Worm (Caenorhabditis elegans) whole organism, L4 larva: Measurements from ENCODE around the gene W08E12.5.
A peak's percentile ranks its signal among the peaks of the same experiment; 100 is the strongest.

Source experiments
- F37D6.2 ChIP-seq: sonication (generic microtip); optimal IDR thresholded peaks from 2 replicates; lab custom pipeline; 2016; ENCODE audit warnings: mild to moderate bottlenecking, missing genetic modification characterization, missing compliant biosample characterization
- R02D3.7 ChIP-seq: fragments of 150-350 bp; sonication (generic microtip); optimal IDR thresholded peaks from 3 replicates; lab custom pipeline; 2014; ENCODE audit warnings: missing biosample characterization, missing genetic modification characterization
- Y48G9A.11 ChIP-seq: fragments of 200-800 bp; sonication (Bioruptor generic); IDR thresholded peaks from 2 replicates; pipeline ENCODE4 v1.3.6; 2022; ENCODE audit warnings: missing genetic modification reagents, missing genetic modification characterization, missing compliant biosample characterization
- Y75B8A.6 ChIP-seq: fragments of 200-800 bp; sonication (Bioruptor generic); IDR thresholded peaks from 2 replicates; pipeline ENCODE4 v1.3.6; 2022; ENCODE audit warnings: missing genetic modification reagents, missing genetic modification characterization, missing compliant biosample characterization
- aly-2 ChIP-seq: sonication (generic microtip); optimal IDR thresholded peaks from 2 replicates; lab custom pipeline; 2018; ENCODE audit warnings: missing biosample characterization, missing genetic modification characterization
- arid-1 ChIP-seq: fragments of 200-800 bp; sonication (Bioruptor generic); conservative IDR thresholded peaks from 2 replicates; pipeline ENCODE4 v1.3.6; 2022; ENCODE audit warnings: missing genetic modification reagents, missing genetic modification characterization, missing compliant biosample characterization
- ceh-82 ChIP-seq: sonication (generic microtip); optimal IDR thresholded peaks from 2 replicates; lab custom pipeline; 2017; ENCODE audit warnings: missing biosample characterization, missing genetic modification characterization
- daf-12 ChIP-seq: fragments of 150-350 bp; optimal IDR thresholded peaks from 2 replicates; lab custom pipeline; 2014; ENCODE audit warnings: missing biosample characterization, missing genetic modification reagents, missing genetic modification characterization
- daf-16 ChIP-seq, 3 experiments: sonication (generic microtip); optimal IDR thresholded peaks; 2 replicates each; lab custom pipeline; 2016 to 2017; ENCODE audit warnings: missing genetic modification characterization in 3 of 3, missing genetic modification reagents in 3 of 3, mild to moderate bottlenecking in 2 of 3, missing compliant biosample characterization in 2 of 3, missing biosample characterization in 1 of 3, moderate library complexity in 1 of 3
- dmd-6 ChIP-seq: fragments of 200-800 bp; sonication (Bioruptor generic); IDR thresholded peaks from 2 replicates; pipeline ENCODE4 v1.3.6; 2022; ENCODE audit warnings: missing genetic modification reagents, missing genetic modification characterization, missing compliant biosample characterization
- dmd-8 ChIP-seq: fragments of 200-800 bp; sonication (Bioruptor generic); IDR thresholded peaks from 2 replicates; pipeline ENCODE4 v1.3.6; 2022; ENCODE audit warnings: missing genetic modification characterization, missing compliant biosample characterization
- dmd-9 ChIP-seq: fragments of 200-800 bp; sonication (Bioruptor generic); IDR thresholded peaks from 2 replicates; pipeline ENCODE4 v1.3.6; 2022; ENCODE audit warnings: missing genetic modification reagents, missing genetic modification characterization, missing compliant biosample characterization
- dpl-1 ChIP-seq: fragments of 150-350 bp; optimal IDR thresholded peaks from 2 replicates; lab custom pipeline; 2014; ENCODE audit warnings: missing biosample characterization, missing genetic modification reagents, missing genetic modification characterization
- dve-1 ChIP-seq: sonication (generic microtip); optimal IDR thresholded peaks from 2 replicates; lab custom pipeline; 2017; ENCODE audit warnings: antibody characterized with exemption, mild to moderate bottlenecking, missing genetic modification characterization, missing compliant biosample characterization; ENCODE audit not compliant: insufficient read depth
- hif-1 ChIP-seq, 2 experiments: sonication (generic microtip); optimal IDR thresholded peaks; 2 replicates each; lab custom pipeline; 2016 to 2017; ENCODE audit warnings: missing compliant biosample characterization in 2 of 2, missing genetic modification characterization in 2 of 2, missing genetic modification reagents in 2 of 2, missing genotype in 2 of 2, mild to moderate bottlenecking in 1 of 2
- hlh-11 ChIP-seq: fragments of 200-800 bp; sonication (Bioruptor generic); optimal IDR thresholded peaks from 2 replicates; lab custom pipeline; 2018; ENCODE audit warnings: mild to moderate bottlenecking, missing genetic modification characterization, missing compliant biosample characterization
- hlh-30 ChIP-seq: sonication (generic microtip); optimal IDR thresholded peaks from 2 replicates; lab custom pipeline; 2017; ENCODE audit warnings: antibody characterized with exemption, mild to moderate bottlenecking, missing genetic modification characterization, missing compliant biosample characterization; ENCODE audit not compliant: insufficient read depth
- lim-7 ChIP-seq: fragments of 200-800 bp; sonication (Bioruptor generic); IDR thresholded peaks from 2 replicates; pipeline ENCODE4 v1.3.6; 2022; ENCODE audit warnings: missing genetic modification characterization, missing compliant biosample characterization
- lin-38 ChIP-seq: fragments of 200-800 bp; sonication (Bioruptor generic); IDR thresholded peaks from 2 replicates; pipeline ENCODE4 v1.3.6; 2022; ENCODE audit warnings: missing genetic modification reagents, missing genetic modification characterization, missing compliant biosample characterization
- lin-39 ChIP-seq: fragments of 150-350 bp; optimal IDR thresholded peaks from 2 replicates; lab custom pipeline; 2014; ENCODE audit warnings: missing biosample characterization, missing genetic modification reagents, missing genetic modification characterization
- lsy-2 ChIP-seq, 2 experiments: fragments of 150-350 bp in 1 of 2; sonication (generic microtip) in 1 of 2; optimal IDR thresholded peaks; 2 replicates each; lab custom pipeline; 2014 to 2017; ENCODE audit warnings: missing biosample characterization in 2 of 2, missing genetic modification characterization in 2 of 2
- madf-5 ChIP-seq, 2 experiments: fragments of 200-800 bp; sonication (Bioruptor generic); IDR thresholded peaks; 2 replicates each; pipeline ENCODE4 v1.3.6; 2022; ENCODE audit warnings: missing compliant biosample characterization in 2 of 2, missing genetic modification characterization in 2 of 2
- mdl-1 ChIP-seq, 2 experiments: fragments of 150-350 bp in 1 of 2; sonication (generic microtip) in 1 of 2; optimal IDR thresholded peaks; 2 replicates each; lab custom pipeline; 2014 to 2017; ENCODE audit warnings: missing biosample characterization in 2 of 2, missing genetic modification characterization in 2 of 2
- nhr-25 ChIP-seq: sonication (generic microtip); optimal IDR thresholded peaks from 2 replicates; lab custom pipeline; 2017; ENCODE audit warnings: missing genetic modification characterization, mild to moderate bottlenecking, missing compliant biosample characterization, antibody characterized with exemption, moderate library complexity, borderline replicate concordance; ENCODE audit not compliant: insufficient read depth
- nhr-28 ChIP-seq: fragments of 150-350 bp; optimal IDR thresholded peaks from 2 replicates; lab custom pipeline; 2014; ENCODE audit warnings: missing biosample characterization, missing genetic modification characterization
- nhr-48 ChIP-seq: sonication (generic microtip); optimal IDR thresholded peaks from 2 replicates; lab custom pipeline; 2016; ENCODE audit warnings: mild to moderate bottlenecking, missing genetic modification characterization, missing compliant biosample characterization
- nhr-6 ChIP-seq: fragments of 150-350 bp; optimal IDR thresholded peaks from 2 replicates; lab custom pipeline; 2014; ENCODE audit warnings: missing biosample characterization, missing genetic modification characterization
- nhr-77 ChIP-seq: fragments of 150-350 bp; optimal IDR thresholded peaks from 2 replicates; lab custom pipeline; 2014; ENCODE audit warnings: missing biosample characterization, missing genetic modification characterization
- php-3 ChIP-seq: fragments of 200-800 bp; sonication (Bioruptor generic); IDR thresholded peaks from 2 replicates; pipeline ENCODE4 v1.3.6; 2022; ENCODE audit warnings: missing genetic modification reagents, missing genetic modification characterization, missing compliant biosample characterization
- pqm-1 ChIP-seq: sonication (generic microtip); optimal IDR thresholded peaks from 2 replicates; lab custom pipeline; 2017; ENCODE audit warnings: missing biosample characterization, missing genetic modification characterization
- rbr-2 ChIP-seq: sonication (generic microtip); optimal IDR thresholded peaks from 2 replicates; lab custom pipeline; 2016; ENCODE audit warnings: missing genotype, missing genetic modification characterization, missing compliant biosample characterization
- set-16 ChIP-seq: fragments of 200-800 bp; sonication (Bioruptor generic); IDR thresholded peaks from 2 replicates; pipeline ENCODE4 v1.3.6; 2022; ENCODE audit warnings: missing genetic modification reagents, missing genetic modification characterization, missing compliant biosample characterization
- snpc-4 ChIP-seq: fragments of 150-350 bp; optimal IDR thresholded peaks from 2 replicates; lab custom pipeline; 2014; ENCODE audit warnings: missing biosample characterization, missing genetic modification characterization
- spr-3 ChIP-seq: fragments of 200-800 bp; sonication (Bioruptor generic); optimal IDR thresholded peaks from 2 replicates; lab custom pipeline; 2018; ENCODE audit warnings: mild to moderate bottlenecking, missing genetic modification characterization, missing compliant biosample characterization
- tra-1 ChIP-seq: fragments of 200-800 bp; sonication (Bioruptor generic); IDR thresholded peaks from 2 replicates; pipeline ENCODE4 v1.3.6; 2022; ENCODE audit warnings: missing genetic modification reagents, missing genetic modification characterization, missing compliant biosample characterization
- unc-130 ChIP-seq: sonication (generic microtip); optimal IDR thresholded peaks from 2 replicates; lab custom pipeline; 2016; ENCODE audit warnings: missing genetic modification reagents, missing genetic modification characterization, missing compliant biosample characterization
- unc-62 ChIP-seq, 3 experiments: fragments of 150-350 bp in 1 of 3; sonication (generic microtip); optimal IDR thresholded peaks in 2 of 3; peaks in 1 of 3; 1 replicate in 1 of 3; 2 replicates in 2 of 3; lab custom pipeline; 2014 to 2017; ENCODE audit warnings: missing biosample characterization in 3 of 3, missing genetic modification characterization in 3 of 3, missing genetic modification reagents in 3 of 3, missing genotype in 1 of 3
- zag-1 ChIP-seq: fragments of 150-350 bp; optimal IDR thresholded peaks from 2 replicates; lab custom pipeline; 2014; ENCODE audit warnings: missing biosample characterization, missing genetic modification characterization
- zip-2 ChIP-seq: fragments of 150-350 bp; optimal IDR thresholded peaks from 2 replicates; lab custom pipeline; 2014; ENCODE audit warnings: missing biosample characterization, missing genetic modification characterization
- ztf-7 ChIP-seq: fragments of 150-350 bp; optimal IDR thresholded peaks from 2 replicates; lab custom pipeline; 2014; ENCODE audit warnings: missing biosample characterization, missing genetic modification characterization

Gene W08E12.5

DNA sequence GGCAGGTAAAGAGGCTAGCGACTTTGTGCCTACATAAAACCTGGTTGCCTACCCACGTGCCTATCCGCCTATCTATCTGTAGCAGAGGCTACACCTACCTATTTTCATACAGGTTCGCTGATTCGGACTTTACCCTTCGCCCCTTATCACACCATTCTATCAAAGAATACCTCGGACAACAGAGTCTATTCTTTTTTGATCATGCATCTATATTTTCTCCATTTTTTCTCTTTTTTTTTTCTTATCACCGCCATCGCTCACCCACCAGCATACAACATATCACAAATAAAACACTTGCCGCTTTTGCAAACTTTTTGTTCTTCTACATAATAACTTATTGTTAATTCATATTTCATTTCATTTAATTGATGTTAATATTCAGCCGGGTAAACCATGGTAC lies 42.1 kb upstream of the W08E12.5 start, which contains the start of gene T26C12.1:
TSS of gene T26C12.1 (plus strand) at position 383 of the 400 bp plus-strand sequence.
- peak; percentile 92 for TF ChIP-seq nhr-28 (tag; lab: Kevin White, UChicago)
- peak; percentile 21 for TF ChIP-seq hlh-30
- TF ChIP-seq F37D6.2 = no peak
- TF ChIP-seq dpl-1 (GFP tag; lab: Kevin White, UChicago) = no peak
- TF ChIP-seq rbr-2 (tag; lab: Kevin White, UChicago) = no peak
- TF ChIP-seq hlh-11 (tag; lab: Kevin White, UChicago) = peak; percentile 36
- no peak for TF ChIP-seq tra-1 (GFP tag; lab: Robert Waterston, UW)
- TF ChIP-seq lin-38 = no peak
- TF ChIP-seq Y75B8A.6 (GFP tag; lab: Robert Waterston, UW) = no peak
- TF ChIP-seq snpc-4 (tag; lab: Kevin White, UChicago) = no peak
- no peak for TF ChIP-seq daf-16 (GFP tag; optimal IDR thresholded peaks at IDR 0.05; lab: Kevin White, UChicago)
- TF ChIP-seq daf-16 (tag; optimal IDR thresholded peaks at IDR 0.05; lab: Kevin White, UChicago) = peak; percentile 53
- peak; percentile 47 for TF ChIP-seq nhr-77 (tag; lab: Kevin White, UChicago)
- no peak for TF ChIP-seq madf-5 (GFP tag; IDR thresholded peaks at IDR 0.05; lab: Robert Waterston, UW)
- no peak for TF ChIP-seq unc-62 (GFP tag; optimal IDR thresholded peaks at IDR 0.05 in 1 of 2; lab: Kevin White, UChicago)
- no peak for TF ChIP-seq unc-62 (tag; optimal IDR thresholded peaks at IDR 0.05; lab: Kevin White, UChicago)
- no peak for TF ChIP-seq daf-12 (tag; lab: Kevin White, UChicago)
- peak; percentile 50 for TF ChIP-seq dve-1 (tag; lab: Kevin White, UChicago)
- peak; percentile 57; the same call in 1 of the 2 replicates for TF ChIP-seq dmd-6 (GFP tag; lab: Robert Waterston, UW)
- TF ChIP-seq zag-1 (tag; lab: Kevin White, UChicago) = no peak
- TF ChIP-seq ztf-7 (tag; lab: Kevin White, UChicago) = no peak
- peak; percentile 88 for TF ChIP-seq pqm-1
- TF ChIP-seq R02D3.7 (tag; lab: Kevin White, UChicago) = no peak
- peak in 1 of 2 experiments; percentile 73 for TF ChIP-seq mdl-1 (tag; optimal IDR thresholded peaks at IDR 0.05; lab: Kevin White, UChicago)
- TF ChIP-seq hif-1 (tag; optimal IDR thresholded peaks at IDR 0.05; lab: Kevin White, UChicago) = no peak
- TF ChIP-seq lin-39 = no peak
- TF ChIP-seq dmd-8 (GFP tag; lab: Robert Waterston, UW) = no peak
- TF ChIP-seq ceh-82 = no peak
- no peak for TF ChIP-seq arid-1

DNA sequence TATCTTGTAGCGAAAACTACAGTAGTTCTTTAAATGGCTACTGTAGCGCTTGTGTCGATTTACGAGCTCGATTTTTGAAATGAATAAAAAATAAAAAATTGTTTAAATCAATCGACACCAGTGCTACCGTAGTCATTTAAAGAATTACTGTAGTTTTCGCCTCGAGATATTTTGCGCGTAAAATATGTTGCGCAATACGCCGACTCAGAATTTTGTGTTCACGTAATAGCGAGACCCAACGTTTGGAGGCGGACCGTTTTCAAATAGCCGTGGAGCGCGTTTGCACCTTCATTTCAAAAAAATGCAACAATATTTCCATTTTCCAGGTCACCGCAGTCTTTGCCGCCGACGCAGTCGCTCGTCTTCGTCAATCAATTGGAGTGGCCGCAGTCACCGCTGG lies 40.4 kb upstream of the W08E12.5 start:
- TF ChIP-seq zip-2 (tag; lab: Kevin White, UChicago) (no peak), lim-7 (GFP tag; lab: Robert Waterston, UW) (no peak), spr-3 (GFP tag; lab: Kevin White, UChicago) (no peak), aly-2 (tag; lab: Kevin White, UChicago) (no peak), Y48G9A.11 (GFP tag; lab: Robert Waterston, UW) (no peak), lsy-2 (tag; optimal IDR thresholded peaks at IDR 0.05; lab: Kevin White, UChicago) (no peak), nhr-6 (tag; lab: Kevin White, UChicago) (no peak), set-16 (GFP tag; lab: Robert Waterston, UW) (no peak), nhr-25 (tag; lab: Kevin White, UChicago) (no peak), php-3 (GFP tag; lab: Robert Waterston, UW) (no peak), unc-130 (GFP tag; lab: Kevin White, UChicago) (no peak), nhr-48 (tag; lab: Kevin White, UChicago) (no peak), unc-62 (GFP tag; optimal IDR thresholded peaks at IDR 0.05 in 1 of 2; lab: Kevin White, UChicago) (no peak), unc-62 (tag; optimal IDR thresholded peaks at IDR 0.05; lab: Kevin White, UChicago) (no peak), dmd-9 (GFP tag; lab: Robert Waterston, UW) (no peak)
